Fruit fly (Drosophila melanogaster) whole organism, embryonic: ENCODE data around the gene Tps1.

ENCODE experiments used
- Asciz ChIP-seq: fragments of 200-800 bp; sonication (Bioruptor generic); optimal IDR thresholded peaks from 2 replicates; lab custom pipeline; 2017; ENCODE audit warnings: missing biosample characterization, mild to moderate bottlenecking, missing genetic modification characterization, missing genetic modification reagents
- Awh ChIP-seq: fragments of 200-800 bp; sonication (Bioruptor generic); IDR thresholded peaks from 2 replicates; pipeline ENCODE4, ENCODE4 v1.3.6; 2022; ENCODE audit warnings: missing biosample characterization, missing genetic modification characterization
- C15 ChIP-seq: fragments of 200-800 bp; sonication (Bioruptor generic); IDR thresholded peaks from 3 replicates; pipeline ENCODE4 v1.3.6; 2022; ENCODE audit warnings: missing biosample characterization, missing genetic modification characterization
- CG10147 ChIP-seq: fragments of 200-800 bp; sonication (Bioruptor generic); optimal IDR thresholded peaks from 2 replicates; lab custom pipeline; 2019; ENCODE audit warnings: missing biosample characterization, mild to moderate bottlenecking, missing genetic modification characterization, moderate library complexity
- CG10543 ChIP-seq: fragments of 200-800 bp; sonication (Bioruptor generic); optimal IDR thresholded peaks from 3 replicates; lab custom pipeline; 2017; ENCODE audit warnings: missing biosample characterization, mild to moderate bottlenecking, missing genetic modification characterization, moderate library complexity
- CG11560 ChIP-seq: fragments of 200-800 bp; sonication (Bioruptor generic); IDR thresholded peaks from 3 replicates; pipeline ENCODE4 v1.3.6; 2022; ENCODE audit warnings: missing biosample characterization, missing genetic modification characterization
- CG1233 ChIP-seq: fragments of 200-800 bp; sonication (Bioruptor generic); optimal IDR thresholded peaks from 4 replicates; lab custom pipeline; 2018; ENCODE audit warnings: missing biosample characterization, mild to moderate bottlenecking, missing genetic modification characterization
- CG1603 ChIP-seq: fragments of 200-800 bp; sonication (Bioruptor generic); optimal IDR thresholded peaks from 2 replicates; lab custom pipeline; 2019; ENCODE audit warnings: missing biosample characterization, mild to moderate bottlenecking, missing genetic modification characterization, moderate library complexity
- CG16779 ChIP-seq: fragments of 200-800 bp; sonication (Bioruptor generic); IDR thresholded peaks from 2 replicates; pipeline ENCODE4 v1.3.6; 2022; ENCODE audit warnings: missing biosample characterization, missing genetic modification characterization
- CG17568 ChIP-seq: fragments of 200-800 bp; sonication (Bioruptor generic); optimal IDR thresholded peaks from 2 replicates; lab custom pipeline; 2018; ENCODE audit warnings: missing biosample characterization, mild to moderate bottlenecking, missing genetic modification characterization, moderate library complexity
- CG1792 ChIP-seq: fragments of 200-800 bp; sonication (Bioruptor generic); optimal IDR thresholded peaks from 2 replicates; lab custom pipeline; 2016; ENCODE audit warnings: missing biosample characterization, missing genetic modification characterization
- CG18011 ChIP-seq: fragments of 200-800 bp; sonication (Bioruptor generic); optimal IDR thresholded peaks from 2 replicates; lab custom pipeline; 2017; ENCODE audit warnings: missing biosample characterization, missing genetic modification characterization, mild to moderate bottlenecking, moderate library complexity, missing genotype
- CG3163 ChIP-seq: fragments of 200-800 bp; sonication (Bioruptor generic); optimal IDR thresholded peaks from 3 replicates; lab custom pipeline; 2016; ENCODE audit warnings: missing biosample characterization, missing genetic modification characterization
- CG3407 ChIP-seq: fragments of 200-800 bp; sonication (Bioruptor generic); optimal IDR thresholded peaks from 2 replicates; lab custom pipeline; 2018; ENCODE audit warnings: missing biosample characterization, mild to moderate bottlenecking, missing genetic modification characterization
- CG34376 ChIP-seq: fragments of 200-800 bp; sonication (Bioruptor generic); optimal IDR thresholded peaks from 2 replicates; lab custom pipeline; 2018; ENCODE audit warnings: missing biosample characterization, mild to moderate bottlenecking, missing genetic modification characterization
- CG4707 ChIP-seq: fragments of 200-800 bp; sonication (Bioruptor generic); optimal IDR thresholded peaks from 2 replicates; lab custom pipeline; 2018; ENCODE audit warnings: missing biosample characterization, mild to moderate bottlenecking, missing genetic modification characterization, moderate library complexity
- CG6813 ChIP-seq: fragments of 200-800 bp; sonication (Bioruptor generic); optimal IDR thresholded peaks from 2 replicates; lab custom pipeline; 2017; ENCODE audit warnings: missing biosample characterization, missing genetic modification characterization, mild to moderate bottlenecking, moderate library complexity, missing genetic modification reagents
- CG7786 ChIP-seq: fragments of 200-800 bp; sonication (Bioruptor generic); optimal IDR thresholded peaks from 2 replicates; lab custom pipeline; 2016; ENCODE audit warnings: missing biosample characterization, missing genetic modification characterization
- CG7928 ChIP-seq: fragments of 200-800 bp; sonication (Bioruptor generic); optimal IDR thresholded peaks from 2 replicates; lab custom pipeline; 2017; ENCODE audit warnings: missing biosample characterization, mild to moderate bottlenecking, missing genetic modification characterization
- CG8388 ChIP-seq: fragments of 200-800 bp; sonication (Bioruptor generic); optimal IDR thresholded peaks from 2 replicates; lab custom pipeline; 2019; ENCODE audit warnings: missing biosample characterization, mild to moderate bottlenecking, missing genetic modification characterization, moderate library complexity
- Dad ChIP-seq: fragments of 200-800 bp; sonication (Bioruptor generic); optimal IDR thresholded peaks from 3 replicates; lab custom pipeline; 2016; ENCODE audit warnings: missing biosample characterization, missing genetic modification characterization
- Deaf1 ChIP-seq: fragments of 200-800 bp; optimal IDR thresholded peaks from 3 replicates; lab custom pipeline; 2019; ENCODE audit warnings: missing biosample characterization, mild to moderate bottlenecking, missing genetic modification characterization, moderate library complexity
- Dfd ChIP-seq, 2 experiments: fragments of >200 bp; optimal IDR thresholded peaks; 2 replicates each; lab custom pipeline; 2017; ENCODE audit warnings: missing biosample characterization in 2 of 2, missing genetic modification characterization in 2 of 2
- HHEX ChIP-seq: fragments of 200-800 bp; sonication (Bioruptor generic); optimal IDR thresholded peaks from 3 replicates; lab custom pipeline; 2017; ENCODE audit warnings: missing biosample characterization, mild to moderate bottlenecking, missing genetic modification characterization, missing genetic modification reagents
- Hr3 ChIP-seq: fragments of 200-800 bp; sonication (Bioruptor generic); optimal IDR thresholded peaks from 3 replicates; lab custom pipeline; 2016; ENCODE audit warnings: missing biosample characterization, missing genetic modification characterization
- Hr51 ChIP-seq, 2 experiments: fragments of 200-800 bp; sonication (Bioruptor generic); optimal IDR thresholded peaks; 2 replicates in 1 of 2; 3 replicates in 1 of 2; lab custom pipeline; 2016 to 2018; ENCODE audit warnings: missing biosample characterization in 2 of 2, missing genetic modification characterization in 2 of 2, mild to moderate bottlenecking in 1 of 2, moderate library complexity in 1 of 2
- Mrtf ChIP-seq: fragments of 200-800 bp; sonication (Bioruptor generic); IDR thresholded peaks from 3 replicates; pipeline ENCODE4 v1.3.6; 2022; ENCODE audit warnings: missing biosample characterization, missing genetic modification characterization
- Nf-YC ChIP-seq: fragments of 200-800 bp; optimal IDR thresholded peaks from 3 replicates; lab custom pipeline; 2019; ENCODE audit warnings: missing biosample characterization, mild to moderate bottlenecking, missing genetic modification characterization, moderate library complexity
- Ptx1 ChIP-seq: fragments of 200-800 bp; sonication (Bioruptor generic); IDR thresholded peaks from 2 replicates; pipeline ENCODE4 v1.3.6; 2022; ENCODE audit warnings: missing biosample characterization, missing genetic modification characterization
- ap ChIP-seq: fragments of 200-800 bp; sonication (Bioruptor generic); IDR thresholded peaks from 2 replicates; pipeline ENCODE4 v1.3.6; 2022; ENCODE audit warnings: missing biosample characterization, missing genetic modification characterization
- az2 ChIP-seq: fragments of 200-800 bp; sonication (Bioruptor generic); optimal IDR thresholded peaks from 3 replicates; lab custom pipeline; 2016; ENCODE audit warnings: missing biosample characterization, missing genetic modification characterization
- bbx ChIP-seq: fragments of 200-800 bp; sonication (Bioruptor generic); IDR thresholded peaks from 2 replicates; pipeline ENCODE4 v1.3.6; 2022; ENCODE audit warnings: missing biosample characterization, missing genetic modification characterization; ENCODE audit not compliant: partially characterized antibody
- bcd ChIP-seq: fragments of 200-800 bp; sonication (Bioruptor generic); optimal IDR thresholded peaks from 2 replicates; lab custom pipeline; 2017; ENCODE audit warnings: missing biosample characterization, mild to moderate bottlenecking, missing genetic modification characterization
- chinmo ChIP-seq: fragments of 200-800 bp; sonication (Bioruptor generic); IDR thresholded peaks from 4 replicates; pipeline ENCODE4 v1.3.6; 2022; ENCODE audit warnings: missing biosample characterization, missing genetic modification characterization; ENCODE audit not compliant: partially characterized antibody
- emc ChIP-seq: fragments of 200-800 bp; sonication (Bioruptor generic); optimal IDR thresholded peaks from 2 replicates; lab custom pipeline; 2016; ENCODE audit warnings: missing biosample characterization, missing genetic modification characterization
- gce ChIP-seq: fragments of 200-800 bp; sonication (Bioruptor generic); IDR thresholded peaks from 3 replicates; pipeline ENCODE4 v1.3.6; 2022; ENCODE audit warnings: missing biosample characterization, missing genetic modification characterization
- ind ChIP-seq: fragments of 200-800 bp; sonication (Bioruptor generic); optimal IDR thresholded peaks from 3 replicates; lab custom pipeline; 2016; ENCODE audit warnings: missing biosample characterization, missing genetic modification characterization
- maf-S ChIP-seq: fragments of 200-800 bp; sonication (Bioruptor generic); optimal IDR thresholded peaks from 2 replicates; lab custom pipeline; 2016; ENCODE audit warnings: missing biosample characterization, missing genetic modification characterization
- otp ChIP-seq: fragments of 200-800 bp; sonication (Bioruptor generic); IDR thresholded peaks from 3 replicates; pipeline ENCODE4, ENCODE4 v1.3.6; 2022; ENCODE audit warnings: missing biosample characterization, missing genetic modification characterization
- pb ChIP-seq: fragments of 200-800 bp; sonication (Bioruptor generic); optimal IDR thresholded peaks from 3 replicates; lab custom pipeline; 2016; ENCODE audit warnings: missing biosample characterization, missing genetic modification characterization
- sc ChIP-seq, 3 experiments: fragments of >200 bp in 2 of 3; fragments of 200-800 bp in 1 of 3; sonication (Bioruptor generic) in 1 of 3; optimal IDR thresholded peaks; 2 replicates in 2 of 3; 3 replicates in 1 of 3; lab custom pipeline; 2017; ENCODE audit warnings: mild to moderate bottlenecking in 1 of 3, missing biosample characterization in 1 of 3, missing genetic modification characterization in 1 of 3, missing genetic modification reagents in 1 of 3
- shn ChIP-seq: fragments of 200-800 bp; sonication (Bioruptor generic); optimal IDR thresholded peaks from 3 replicates; lab custom pipeline; 2016; ENCODE audit warnings: missing biosample characterization, missing genetic modification characterization
- sna ChIP-seq: fragments of 200-800 bp; sonication (Bioruptor generic); IDR thresholded peaks from 2 replicates; pipeline ENCODE4 v1.3.6; 2022; ENCODE audit warnings: missing biosample characterization, missing genetic modification characterization; ENCODE audit not compliant: partially characterized antibody
- tll ChIP-seq, 2 experiments: fragments of 200-800 bp in 1 of 2; fragments of >200 bp in 1 of 2; sonication (Bioruptor generic) in 1 of 2; optimal IDR thresholded peaks; 2 replicates each; lab custom pipeline; 2017 to 2019; ENCODE audit warnings: missing biosample characterization in 2 of 2, missing genetic modification characterization in 2 of 2, mild to moderate bottlenecking in 1 of 2, moderate library complexity in 1 of 2
- tna ChIP-seq: fragments of 200-800 bp; sonication (Bioruptor generic); IDR thresholded peaks from 2 replicates; pipeline ENCODE4 v1.3.6; 2022; ENCODE audit warnings: missing biosample characterization, missing genetic modification characterization; ENCODE audit not compliant: partially characterized antibody
- wek ChIP-seq: fragments of 200-800 bp; sonication (Bioruptor generic); optimal IDR thresholded peaks from 3 replicates; lab custom pipeline; 2018; ENCODE audit warnings: missing biosample characterization, mild to moderate bottlenecking, missing genetic modification characterization, moderate library complexity
- z ChIP-seq: fragments of 200-800 bp; sonication (Bioruptor generic); IDR thresholded peaks from 3 replicates; pipeline ENCODE4 v1.3.6; 2022; ENCODE audit warnings: missing biosample characterization, missing genetic modification characterization
- zen ChIP-seq: fragments of 200-800 bp; sonication (Bioruptor generic); optimal IDR thresholded peaks from 3 replicates; lab custom pipeline; 2018; ENCODE audit warnings: missing biosample characterization, mild to moderate bottlenecking, missing genetic modification characterization, moderate library complexity

The Tps1 gene

dm6 chr2L:4371516-4372136, 16.5 kb upstream of the Tps1 start (continued):
- TF ChIP-seq bbx (GFP tag; lab: Robert Waterston, UW) = peak; percentile 63
- TF ChIP-seq CG3407 = peak; percentile 66
- TF ChIP-seq CG1792 (GFP tag; lab: Kevin White, UChicago) = no peak
- TF ChIP-seq wek = peak; percentile 10
- TF ChIP-seq CG18011 (GFP tag; lab: Kevin White, UChicago) = no peak
- peak; percentile 7 for TF ChIP-seq Asciz
- TF ChIP-seq CG10543 = peak; percentile 22
- TF ChIP-seq emc (GFP tag; lab: Kevin White, UChicago) = no peak
- no peak for TF ChIP-seq CG10147 (GFP tag; lab: Kevin White, UChicago)
- peak; percentile 71 for TF ChIP-seq Nf-YC (tag; lab: Kevin White, UChicago)
- TF ChIP-seq ap = no peak
- peak; percentile 35 for TF ChIP-seq bcd (GFP tag; lab: Kevin White, UChicago)
- no peak for TF ChIP-seq gce (GFP tag; lab: Robert Waterston, UW)
- TF ChIP-seq ind = peak; percentile 44
- peak; percentile 56 for TF ChIP-seq Ptx1 (GFP tag; lab: Robert Waterston, UW)
- no peak for TF ChIP-seq z
- peak; percentile 23 to 67 for TF ChIP-seq tll (GFP tag; optimal IDR thresholded peaks at IDR 0.05; lab: Kevin White, UChicago)
- TF ChIP-seq az2 (GFP tag; lab: Kevin White, UChicago) = peak; percentile 63
- peak in 1 of 2 experiments; percentile 74 for TF ChIP-seq Hr51 (GFP tag; optimal IDR thresholded peaks at IDR 0.05; lab: Kevin White, UChicago)
- no peak for TF ChIP-seq Dfd (GFP tag; optimal IDR thresholded peaks at IDR 0.05; lab: Kevin White, UChicago)
- no peak for TF ChIP-seq otp
- TF ChIP-seq HHEX (GFP tag; lab: Kevin White, UChicago) = no peak
- no peak for TF ChIP-seq CG3163 (GFP tag; lab: Kevin White, UChicago)
- no peak for TF ChIP-seq CG17568
- TF ChIP-seq CG7786 (GFP tag; lab: Kevin White, UChicago) = no peak
- TF ChIP-seq tna (GFP tag; lab: Robert Waterston, UW) = 0 out of 2 replicates have a peak, but pooled peaks have one; percentile 17
- TF ChIP-seq CG6813 (GFP tag; lab: Kevin White, UChicago) = peak; percentile 38
- TF ChIP-seq Hr3 (GFP tag; lab: Kevin White, UChicago) = peak; percentile 50
- peak; percentile 72 for TF ChIP-seq CG8388 (GFP tag; lab: Kevin White, UChicago)
- TF ChIP-seq CG1603 (tag; lab: Kevin White, UChicago) = peak; percentile 1
- no peak for TF ChIP-seq sc (optimal IDR thresholded peaks at IDR 0.05; lab: Kevin White, UChicago)
- TF ChIP-seq sc (GFP tag; optimal IDR thresholded peaks at IDR 0.05; lab: Kevin White, UChicago) = peak; percentile 64
- no peak for TF ChIP-seq sna (GFP tag; lab: Robert Waterston, UW)
- 0 out of 3 replicates have a peak, but pooled peaks have one; percentile 41 for TF ChIP-seq Mrtf (GFP tag; lab: Robert Waterston, UW)
- TF ChIP-seq Deaf1 = peak; percentile 46
- peak; percentile 70 for TF ChIP-seq zen (tag; lab: Kevin White, UChicago)
- peak; percentile 2 for TF ChIP-seq Dad (GFP tag; lab: Kevin White, UChicago)
- no peak for TF ChIP-seq pb (GFP tag; lab: Kevin White, UChicago)
- TF ChIP-seq Awh = peak; percentile 33; the same call in 1 of the 2 replicates
- no peak for TF ChIP-seq CG11560
- TF ChIP-seq CG1233 (GFP tag; lab: Kevin White, UChicago) = peak; percentile 51
- TF ChIP-seq CG16779 (GFP tag; lab: Robert Waterston, UW) = no peak
- TF ChIP-seq CG7928 (GFP tag; lab: Kevin White, UChicago) = no peak
- peak; percentile 99 for TF ChIP-seq CG4707 (GFP tag; lab: Kevin White, UChicago)
- TF ChIP-seq C15 (GFP tag; lab: Robert Waterston, UW) = no peak
- no peak for TF ChIP-seq CG34376 (GFP tag; lab: Kevin White, UChicago)
- peak; percentile 99 for TF ChIP-seq chinmo (GFP tag; lab: Robert Waterston, UW)
- no peak for TF ChIP-seq maf-S (GFP tag; lab: Kevin White, UChicago)
- TF ChIP-seq shn (GFP tag; lab: Kevin White, UChicago) = peak; percentile 9
